Worm (Caenorhabditis elegans): ENCODE results near the gene F53C3.6.

- TF ChIP-seq C17E4.6 (GFP tag; IDR thresholded peaks at IDR 0.05) (no peak), ama-1 (optimal IDR thresholded peaks at IDR 0.05) (no peak), ama-1 (GFP tag; optimal IDR thresholded peaks at IDR 0.05) (no peak), tbp1 (GFP tag; optimal IDR thresholded peaks at IDR 0.05) (no peak), F39B2.1 (GFP tag; IDR thresholded peaks at IDR 0.05) (no peak), ceh-40 (GFP tag; IDR thresholded peaks at IDR 0.05) (no peak), Y56A3A.18 (GFP tag; IDR thresholded peaks at IDR 0.05) (no peak), hmg-20 (GFP tag; IDR thresholded peaks at IDR 0.05) (no peak), snpc-4 (GFP tag; optimal IDR thresholded peaks at IDR 0.05) (no peak), snpc-4 (tag; optimal IDR thresholded peaks at IDR 0.05) (no peak), mxl-1 (tag; optimal IDR thresholded peaks at IDR 0.05) (no peak), let-526 (GFP tag; IDR thresholded peaks at IDR 0.05) (no peak), cebp-2 (GFP tag; IDR thresholded peaks at IDR 0.05) (no peak)
Measured at ce11 chrII:3911716-3912115, 13.8 kb downstream of the F53C3.6 start, which contains the start of gene F53C3.1.
